Worm (Caenorhabditis elegans) whole organism, late embryonic: ENCODE measurements around the gene C15C8.5.

Experiments
- C08G9.2 ChIP-seq: sonication (generic microtip); optimal IDR thresholded peaks from 2 replicates; lab custom pipeline; 2016; ENCODE audit warnings: mild to moderate bottlenecking, missing genetic modification characterization, moderate library complexity, missing compliant biosample characterization
- K09A11.1 ChIP-seq: sonication (generic microtip); optimal IDR thresholded peaks from 2 replicates; lab custom pipeline; 2017; ENCODE audit warnings: antibody characterized with exemption, mild to moderate bottlenecking, missing genetic modification characterization, missing compliant biosample characterization; ENCODE audit not compliant: insufficient read depth
- ahr-1 ChIP-seq: sonication (generic microtip); optimal IDR thresholded peaks from 2 replicates; lab custom pipeline; 2016; ENCODE audit warnings: missing genetic modification characterization, missing compliant biosample characterization
- ama-1 ChIP-seq: fragments of 150-350 bp; optimal IDR thresholded peaks from 2 replicates; lab custom pipeline; 2014
- ceh-2 ChIP-seq: sonication (generic microtip); optimal IDR thresholded peaks from 2 replicates; lab custom pipeline; 2016; ENCODE audit warnings: missing genotype, missing genetic modification characterization, missing compliant biosample characterization
- ceh-30 ChIP-seq: fragments of 150-350 bp; optimal IDR thresholded peaks from 2 replicates; lab custom pipeline; 2014; ENCODE audit warnings: missing biosample characterization, missing genetic modification characterization
- ceh-31 ChIP-seq: sonication (generic microtip); optimal IDR thresholded peaks from 2 replicates; lab custom pipeline; 2016; ENCODE audit warnings: missing genetic modification characterization, missing compliant biosample characterization
- ceh-45 ChIP-seq: fragments of 200-800 bp; sonication (Bioruptor generic); IDR thresholded peaks from 2 replicates; pipeline ENCODE4 v1.3.6; 2022; ENCODE audit warnings: missing genetic modification reagents, missing genetic modification characterization, missing compliant biosample characterization
- ceh-48 ChIP-seq: sonication (generic microtip); optimal IDR thresholded peaks from 2 replicates; lab custom pipeline; 2016; ENCODE audit warnings: missing genetic modification characterization, inconsistent platforms, missing compliant biosample characterization
- ceh-6 ChIP-seq: fragments of 200-800 bp; sonication (Bioruptor generic); optimal IDR thresholded peaks from 2 replicates; lab custom pipeline; 2018; ENCODE audit warnings: mild to moderate bottlenecking, missing genetic modification characterization, missing compliant biosample characterization
- ceh-9 ChIP-seq: sonication (generic microtip); optimal IDR thresholded peaks from 2 replicates; lab custom pipeline; 2016; ENCODE audit warnings: mild to moderate bottlenecking, missing genetic modification characterization, inconsistent platforms, missing compliant biosample characterization
- che-1 ChIP-seq: sonication (generic microtip); optimal IDR thresholded peaks from 2 replicates; lab custom pipeline; 2016; ENCODE audit warnings: mild to moderate bottlenecking, missing genetic modification characterization, missing compliant biosample characterization
- dmd-4 ChIP-seq: sonication (generic microtip); optimal IDR thresholded peaks from 2 replicates; lab custom pipeline; 2016; ENCODE audit warnings: borderline replicate concordance, missing genetic modification characterization, missing compliant biosample characterization
- dve-1 ChIP-seq: sonication (generic microtip); optimal IDR thresholded peaks from 2 replicates; lab custom pipeline; 2017; ENCODE audit warnings: antibody characterized with exemption, mild to moderate bottlenecking, missing genetic modification characterization, missing compliant biosample characterization
- ets-4 ChIP-seq: sonication (generic microtip); optimal IDR thresholded peaks from 2 replicates; lab custom pipeline; 2016; ENCODE audit warnings: missing genetic modification characterization, missing compliant biosample characterization
- gmeb-2 ChIP-seq: sonication (generic microtip); optimal IDR thresholded peaks from 2 replicates; lab custom pipeline; 2016; ENCODE audit warnings: missing genetic modification characterization, inconsistent platforms, missing compliant biosample characterization
- hlh-8 ChIP-seq: sonication (generic microtip); optimal IDR thresholded peaks from 2 replicates; lab custom pipeline; 2016; ENCODE audit warnings: missing genotype, missing genetic modification characterization, missing compliant biosample characterization
- lim-6 ChIP-seq: sonication (generic microtip); optimal IDR thresholded peaks from 2 replicates; lab custom pipeline; 2016; ENCODE audit warnings: missing genetic modification characterization, missing compliant biosample characterization
- lin-11 ChIP-seq: fragments of 200-800 bp; sonication (Bioruptor generic); optimal IDR thresholded peaks from 2 replicates; lab custom pipeline; 2018; ENCODE audit warnings: mild to moderate bottlenecking, missing genetic modification characterization, missing compliant biosample characterization
- mec-3 ChIP-seq: sonication (generic microtip); optimal IDR thresholded peaks from 2 replicates; lab custom pipeline; 2016; ENCODE audit warnings: borderline replicate concordance, missing genetic modification characterization, missing compliant biosample characterization
- nfya-1 ChIP-seq: sonication (generic microtip); optimal IDR thresholded peaks from 2 replicates; lab custom pipeline; 2017; ENCODE audit warnings: missing genetic modification characterization, mild to moderate bottlenecking, missing compliant biosample characterization, antibody characterized with exemption, moderate library complexity
- nhr-232 ChIP-seq: sonication (generic microtip); optimal IDR thresholded peaks from 2 replicates; lab custom pipeline; 2016; ENCODE audit warnings: missing genetic modification characterization, missing compliant biosample characterization
- npax-4 ChIP-seq: sonication (generic microtip); optimal IDR thresholded peaks from 2 replicates; lab custom pipeline; 2016; ENCODE audit warnings: missing genetic modification characterization, missing compliant biosample characterization
- pag-3 ChIP-seq: sonication (generic microtip); optimal IDR thresholded peaks from 2 replicates; lab custom pipeline; 2016; ENCODE audit warnings: missing compliant biosample characterization, missing genetic modification characterization, borderline replicate concordance
- pha-4 ChIP-seq: fragments of 150-350 bp; optimal IDR thresholded peaks from 2 replicates; lab custom pipeline; 2018; ENCODE audit warnings: missing biosample characterization, missing genetic modification reagents, missing genetic modification characterization
- pros-1 ChIP-seq: fragments of 150-350 bp; optimal IDR thresholded peaks from 2 replicates; lab custom pipeline; 2014; ENCODE audit warnings: missing biosample characterization, missing genetic modification reagents, missing genetic modification characterization
- rnt-1 ChIP-seq: sonication (generic microtip); optimal IDR thresholded peaks from 2 replicates; lab custom pipeline; 2016; ENCODE audit warnings: missing genetic modification characterization, missing compliant biosample characterization
- sdc-2 ChIP-seq: sonication (generic microtip); optimal IDR thresholded peaks from 2 replicates; lab custom pipeline; 2016; ENCODE audit warnings: missing genotype, missing genetic modification characterization, missing compliant biosample characterization
- syd-9 ChIP-seq: sonication (generic microtip); optimal IDR thresholded peaks from 2 replicates; lab custom pipeline; 2016; ENCODE audit warnings: mild to moderate bottlenecking, missing genetic modification characterization, moderate library complexity, missing compliant biosample characterization
- tbx-7 ChIP-seq: sonication (generic microtip); optimal IDR thresholded peaks from 2 replicates; lab custom pipeline; 2016; ENCODE audit warnings: missing genotype, missing genetic modification characterization, missing compliant biosample characterization
- unc-3 ChIP-seq, 2 experiments: fragments of 200-800 bp in 1 of 2; sonication (Bioruptor generic) in 1 of 2; sonication (generic microtip) in 1 of 2; conservative IDR thresholded peaks in 1 of 2; optimal IDR thresholded peaks in 1 of 2; 2 replicates each; pipeline versions ENCODE4 v1.3.6 to Lab custom; 2016 to 2022; ENCODE audit warnings: missing compliant biosample characterization in 2 of 2, missing genetic modification characterization in 2 of 2, missing genetic modification reagents in 1 of 2
- unc-42 ChIP-seq: sonication (generic microtip); optimal IDR thresholded peaks from 2 replicates; lab custom pipeline; 2016; ENCODE audit warnings: missing genotype, missing genetic modification characterization, missing compliant biosample characterization
- unc-86 ChIP-seq: sonication (generic microtip); optimal IDR thresholded peaks from 2 replicates; lab custom pipeline; 2016; ENCODE audit warnings: missing genetic modification characterization, missing compliant biosample characterization
- zip-5 ChIP-seq: sonication (generic microtip); optimal IDR thresholded peaks from 2 replicates; lab custom pipeline; 2016; ENCODE audit warnings: missing genetic modification characterization, missing compliant biosample characterization

C15C8.5 gene

DNA sequence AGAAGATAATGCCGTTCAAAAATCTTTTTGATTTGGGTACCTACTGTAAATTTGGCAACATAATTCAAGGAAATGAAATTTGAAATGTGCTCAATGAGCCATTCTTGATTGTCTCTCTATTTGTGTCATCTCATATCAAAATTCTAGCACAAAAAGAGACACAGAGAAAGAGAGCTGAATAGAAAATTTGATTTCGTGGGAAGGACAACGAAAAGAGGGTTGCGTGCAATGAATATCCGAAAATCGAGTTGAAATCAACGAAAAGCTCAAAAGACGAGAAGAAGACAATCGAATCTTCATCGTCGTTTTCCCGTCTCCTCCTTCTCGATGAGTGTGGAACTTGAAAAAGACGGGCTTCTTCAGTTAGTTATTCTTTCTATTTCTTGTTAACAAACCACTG, at the start of gene C15C8.5:
C15C8.5 (plus strand) TSS at position 152 of the 400 bp plus-strand sequence.
- peak; percentile 97 for TF ChIP-seq unc-42 (tag; lab: Kevin White, UChicago)
- no peak for TF ChIP-seq gmeb-2
- TF ChIP-seq, all 69 proteins: peak for 1

DNA sequence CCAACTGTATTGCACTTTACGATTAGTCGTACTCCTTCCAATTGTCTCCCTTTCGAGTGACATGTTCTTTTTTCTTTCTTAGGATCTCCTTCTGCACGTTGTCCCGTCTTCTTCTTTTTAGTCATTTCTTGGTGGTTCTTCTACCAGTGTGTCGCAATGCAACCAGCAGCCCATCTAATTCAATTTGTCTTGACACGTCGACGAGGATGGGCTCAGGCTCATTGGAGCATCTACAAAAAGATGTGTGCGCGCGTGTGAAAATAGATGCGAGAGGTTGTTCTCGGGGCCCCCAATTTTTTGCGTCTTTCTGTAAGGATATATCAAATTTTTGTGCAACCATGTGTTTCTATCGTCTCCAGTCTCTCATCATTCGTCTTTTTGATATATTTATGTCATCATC, 46.2 kb upstream of the C15C8.5 start:
- TF ChIP-seq K09A11.1 (tag; lab: Kevin White, UChicago) (no peak), unc-42 (tag; lab: Kevin White, UChicago) (peak; percentile 86), dve-1 (tag; lab: Kevin White, UChicago) (no peak), mec-3 (tag; lab: Kevin White, UChicago) (no peak)

DNA sequence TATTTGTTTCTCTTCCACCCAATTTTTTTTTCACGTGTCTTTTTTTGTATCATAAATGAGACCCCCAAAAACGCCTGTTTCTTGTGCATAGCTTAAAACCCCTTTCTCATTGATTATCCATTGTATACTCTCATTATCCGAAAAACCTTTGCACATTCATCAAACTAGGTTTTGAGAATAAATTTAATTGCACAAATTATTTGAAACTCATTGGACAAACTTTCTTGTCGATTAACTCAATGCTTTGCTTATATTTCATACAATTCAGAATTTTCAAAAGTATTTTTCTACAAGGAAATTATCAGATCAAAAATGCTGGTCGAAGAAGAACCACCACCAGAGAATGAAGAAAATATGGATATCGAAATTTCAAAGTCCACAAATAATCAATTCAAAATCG, 43.7 kb upstream of the C15C8.5 start, which contains the start of gene R11D1.1:
R11D1.1 (plus strand) TSS at position 301 of the 400 bp plus-strand sequence.
- TF ChIP-seq che-1 (tag; lab: Kevin White, UChicago) (no peak), pros-1 (no peak), lim-6 (tag; lab: Kevin White, UChicago) (no peak), ceh-2 (tag; lab: Kevin White, UChicago) (no peak), unc-86 (tag; lab: Kevin White, UChicago) (no peak), ets-4 (tag; lab: Kevin White, UChicago) (no peak), syd-9 (tag; lab: Kevin White, UChicago) (no peak), ceh-30 (tag; lab: Kevin White, UChicago) (no peak), rnt-1 (tag; lab: Kevin White, UChicago) (no peak), ceh-31 (tag; lab: Kevin White, UChicago) (no peak), dmd-4 (tag; lab: Kevin White, UChicago) (no peak), zip-5 (tag; lab: Kevin White, UChicago) (no peak), ama-1 (lab: Kevin White, UChicago) (no peak), hlh-8 (tag; lab: Kevin White, UChicago) (no peak), nhr-232 (tag; lab: Kevin White, UChicago) (no peak)

DNA sequence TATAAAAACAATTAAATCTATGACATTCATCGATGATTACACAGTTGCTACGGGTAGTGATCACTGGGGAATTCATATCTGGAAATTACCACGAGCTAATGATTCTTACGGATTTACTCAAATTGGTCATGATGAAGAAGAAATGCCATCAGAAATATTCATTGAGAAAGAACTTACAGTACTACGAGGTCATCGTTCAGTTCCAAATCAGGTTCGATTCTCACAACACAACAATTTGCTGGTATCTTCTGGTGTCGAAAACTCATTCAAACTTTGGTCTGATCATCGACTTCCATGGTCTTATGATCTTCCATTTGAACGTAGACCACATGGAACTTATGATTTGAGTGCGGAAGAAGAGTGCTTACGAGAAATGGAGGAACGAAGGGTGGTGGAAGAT, 41.3 kb upstream of the C15C8.5 start:
- TF ChIP-seq pag-3 (tag; lab: Kevin White, UChicago) (no peak), ahr-1 (tag; lab: Kevin White, UChicago) (no peak), che-1 (tag; lab: Kevin White, UChicago) (no peak), ceh-6 (no peak), lin-11 (tag; lab: Kevin White, UChicago) (no peak), ceh-9 (tag; lab: Kevin White, UChicago) (no peak)
- TF ChIP-seq, all 69 proteins: peak for 0

- TF ChIP-seq pha-4 (no peak), sdc-2 (tag; lab: Kevin White, UChicago) (no peak), nfya-1 (tag; lab: Kevin White, UChicago) (no peak), tbx-7 (tag; lab: Kevin White, UChicago) (no peak), ceh-45 (no peak), C08G9.2 (tag; lab: Kevin White, UChicago) (no peak), ceh-48 (tag; lab: Kevin White, UChicago) (no peak), unc-3 (GFP tag; conservative IDR thresholded peaks at IDR 0.05; lab: Robert Waterston, UW) (no peak), unc-3 (tag; optimal IDR thresholded peaks at IDR 0.05; lab: Kevin White, UChicago) (no peak), npax-4 (tag; lab: Kevin White, UChicago) (no peak)
These were observed 39.5 kb upstream of the C15C8.5 start, which contains the start of gene R11D1.2 for ce11 chrV:12708305-12708704. Gene R11D1.2, plus strand, starts transcription at chrV:12708605.
